Worm (Caenorhabditis elegans) whole organism, early embryonic: Measurements from ENCODE around the gene snf-5.

ENCODE experiments used
- B0310.2 ChIP-seq: sonication (generic microtip); optimal IDR thresholded peaks from 2 replicates; lab custom pipeline; 2016; ENCODE audit warnings: mild to moderate bottlenecking, missing genetic modification characterization, missing compliant biosample characterization
- F13C5.2 ChIP-seq: sonication (generic microtip); optimal IDR thresholded peaks from 2 replicates; lab custom pipeline; 2017; ENCODE audit warnings: mild to moderate bottlenecking, missing genetic modification characterization, inconsistent platforms, missing compliant biosample characterization
- ama-1 ChIP-seq: fragments of 150-350 bp; optimal IDR thresholded peaks from 2 replicates; lab custom pipeline; 2014
- ceh-13 ChIP-seq: fragments of 200-800 bp; sonication (Bioruptor generic); optimal IDR thresholded peaks from 2 replicates; lab custom pipeline; 2018; ENCODE audit warnings: mild to moderate bottlenecking, missing genetic modification characterization, missing compliant biosample characterization
- ceh-36 ChIP-seq: sonication (generic microtip); optimal IDR thresholded peaks from 2 replicates; lab custom pipeline; 2016; ENCODE audit warnings: missing genetic modification characterization, inconsistent platforms, missing compliant biosample characterization
- ets-7 ChIP-seq: sonication (generic microtip); optimal IDR thresholded peaks from 2 replicates; lab custom pipeline; 2016; ENCODE audit warnings: missing genotype, missing genetic modification characterization, missing compliant biosample characterization
- flt-1 ChIP-seq: fragments of 200-800 bp; sonication (Bioruptor generic); IDR thresholded peaks from 2 replicates; pipeline ENCODE4 v1.3.6; 2022; ENCODE audit warnings: missing genetic modification characterization, missing compliant biosample characterization
- hmbx-1 ChIP-seq: sonication (generic microtip); optimal IDR thresholded peaks from 2 replicates; lab custom pipeline; 2016; ENCODE audit warnings: mild to moderate bottlenecking, missing genetic modification characterization, missing compliant biosample characterization
- hmg-4 ChIP-seq: fragments of 200-800 bp; sonication (Bioruptor generic); optimal IDR thresholded peaks from 2 replicates; lab custom pipeline; 2018; ENCODE audit warnings: mild to moderate bottlenecking, missing genetic modification characterization, missing compliant biosample characterization
- hnd-1 ChIP-seq: sonication (generic microtip); optimal IDR thresholded peaks from 2 replicates; lab custom pipeline; 2016; ENCODE audit warnings: missing genetic modification characterization, missing compliant biosample characterization
- pes-1 ChIP-seq: fragments of 200-800 bp; sonication (Bioruptor generic); IDR thresholded peaks from 2 replicates; pipeline ENCODE4 v1.3.6; 2022; ENCODE audit warnings: missing genetic modification reagents, missing genetic modification characterization, missing compliant biosample characterization
- sea-1 ChIP-seq: fragments of 200-800 bp; sonication (Bioruptor generic); conservative IDR thresholded peaks from 2 replicates; pipeline ENCODE4 v1.3.6; 2022; ENCODE audit warnings: missing genetic modification characterization, missing compliant biosample characterization
- tbx-11 ChIP-seq: fragments of 200-800 bp; sonication (Bioruptor generic); IDR thresholded peaks from 2 replicates; pipeline ENCODE4 v1.3.6; 2022; ENCODE audit warnings: missing genetic modification characterization, missing compliant biosample characterization

DNA sequence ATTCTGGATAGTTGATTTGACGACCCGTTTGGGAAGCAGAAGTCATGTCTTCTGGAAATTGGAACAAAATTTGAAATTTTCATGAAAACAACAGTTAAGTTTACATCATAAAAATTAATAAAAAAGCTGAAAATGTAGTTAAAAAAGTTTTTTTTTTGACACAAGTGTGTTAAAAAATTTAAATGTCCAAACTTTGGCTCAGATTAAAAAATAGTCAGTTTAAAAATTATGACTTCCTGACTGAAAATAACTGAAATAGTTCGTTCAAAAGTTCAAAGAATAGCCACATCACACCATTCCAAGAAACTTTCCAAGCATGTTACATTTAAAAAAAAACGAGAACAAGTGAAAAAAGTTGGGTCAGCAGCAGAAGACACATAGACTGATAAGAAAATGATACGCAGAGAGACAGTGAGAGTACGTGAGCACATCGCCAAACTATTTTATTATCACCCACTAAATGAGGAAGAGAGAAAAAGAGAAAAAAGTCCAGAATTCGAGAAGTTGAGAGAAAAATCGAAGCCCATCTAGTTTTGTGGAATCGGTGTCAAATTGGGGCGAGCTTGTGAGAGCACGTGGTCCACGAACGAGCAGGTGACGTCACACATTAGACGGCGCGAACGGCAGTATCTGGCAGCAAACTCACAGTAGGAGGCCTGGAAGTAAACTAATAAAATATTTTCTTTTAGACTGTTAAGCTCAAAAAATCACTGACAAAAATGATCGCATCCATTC lies 49.0 kb downstream of the snf-5 start, which contains the start of gene acl-7:
- no peak for TF ChIP-seq hmg-4
- TF ChIP-seq B0310.2 (tag; lab: Kevin White, UChicago): no peak
- no peak for TF ChIP-seq ceh-36 (tag; lab: Kevin White, UChicago)
- no peak for TF ChIP-seq ama-1 (lab: Kevin White, UChicago)
- TF ChIP-seq flt-1 (GFP tag; lab: Robert Waterston, UW): no peak
- no peak for TF ChIP-seq F13C5.2 (tag; lab: Kevin White, UChicago)
- TF ChIP-seq tbx-11: no peak
- no peak for TF ChIP-seq sea-1
- no peak for TF ChIP-seq ets-7 (tag; lab: Kevin White, UChicago)
- TF ChIP-seq hnd-1 (tag; lab: Kevin White, UChicago): no peak
- no peak for TF ChIP-seq ceh-13 (GFP tag; lab: Kevin White, UChicago)
- no peak for TF ChIP-seq pes-1 (GFP tag; lab: Robert Waterston, UW)
- no peak for TF ChIP-seq hmbx-1 (tag; lab: Kevin White, UChicago)
